Fruit fly (Drosophila melanogaster): ENCODE results near the gene Sgs8.
A peak's percentile ranks its signal among the peaks of the same experiment; 100 is the strongest.

The Sgs8 gene

DNA sequence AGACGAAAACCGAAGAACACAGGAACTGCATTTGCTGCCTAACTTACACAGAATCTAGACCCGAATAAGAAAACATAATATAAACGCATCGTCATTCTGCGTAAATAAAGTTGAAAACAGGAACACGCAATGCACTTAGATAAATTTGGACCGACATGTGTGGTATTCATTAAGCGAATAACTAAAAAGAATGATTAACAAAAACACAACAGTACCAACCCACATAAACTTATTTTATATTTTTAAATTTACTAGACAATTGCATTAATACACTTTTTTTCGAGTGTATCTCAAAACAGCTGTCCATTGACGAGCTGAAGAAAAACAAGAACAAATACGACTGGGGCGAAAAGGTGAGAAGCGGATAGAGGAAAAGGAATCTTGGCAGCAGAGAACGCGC is 45.1 kb upstream of the Sgs8 start (continued):
- TF ChIP-seq abd-A (tag; optimal IDR thresholded peaks at IDR 0.05) (no peak), CG33557 (GFP tag; optimal IDR thresholded peaks at IDR 0.05) (peak; percentile 94), crc (GFP tag; optimal IDR thresholded peaks at IDR 0.05) (peak; percentile 37), Mad (GFP tag; optimal IDR thresholded peaks at IDR 0.05) (peak; percentile 81), D19B (GFP tag; optimal IDR thresholded peaks at IDR 0.05) (no peak), CG1792 (GFP tag; optimal IDR thresholded peaks at IDR 0.05) (no peak), CG4328 (GFP tag; optimal IDR thresholded peaks at IDR 0.05) (no peak), CTCF (GFP tag; optimal IDR thresholded peaks at IDR 0.05) (no peak), sens-2 (GFP tag; IDR thresholded peaks at IDR 0.05) (peak; percentile 87), Neu2 (GFP tag; optimal IDR thresholded peaks at IDR 0.05; ENCODE audit: borderline replicate concordance) (no peak), Hand (GFP tag; optimal IDR thresholded peaks at IDR 0.05) (no peak), CG18262 (tag; optimal IDR thresholded peaks at IDR 0.05) (peak; percentile 96), Sox102F (GFP tag; optimal IDR thresholded peaks at IDR 0.05) (peak; percentile 80), Bteb2 (GFP tag; optimal IDR thresholded peaks at IDR 0.05) (peak; percentile 51), CG1024 (GFP tag; IDR thresholded peaks at IDR 0.05) (peak; percentile 74), jigr1 (GFP tag; IDR thresholded peaks at IDR 0.05) (no peak), CG7987 (GFP tag; optimal IDR thresholded peaks at IDR 0.05) (peak; percentile 63), ato (GFP tag; IDR thresholded peaks at IDR 0.05; ENCODE audit: partially characterized antibody) (no peak), CG6689 (GFP tag; IDR thresholded peaks at IDR 0.05) (peak; percentile 81), HmgZ (tag; optimal IDR thresholded peaks at IDR 0.05) (peak; percentile 25), CG15479 (GFP tag; optimal IDR thresholded peaks at IDR 0.05) (peak; percentile 55), Eip74EF (GFP tag; optimal IDR thresholded peaks at IDR 0.05) (peak in 1 of 2 experiments; percentile 76), gsb-n (tag; optimal IDR thresholded peaks at IDR 0.05) (peak; percentile 91), Atf-2 (GFP tag; optimal IDR thresholded peaks at IDR 0.05) (peak; percentile 68), CG11695 (GFP tag; IDR thresholded peaks at IDR 0.05) (peak; percentile 81), vfl (GFP tag; optimal IDR thresholded peaks at IDR 0.05) (peak; percentile 33), CG12769 (tag; optimal IDR thresholded peaks at IDR 0.05) (peak; percentile 46), CG8359 (GFP tag; optimal IDR thresholded peaks at IDR 0.05; ENCODE audit: borderline replicate concordance) (peak; percentile 78), CG34224 (GFP tag; IDR thresholded peaks at IDR 0.05; ENCODE audit: partially characterized antibody) (no peak), CG32772 (GFP tag; IDR thresholded peaks at IDR 0.05) (peak; percentile 73), CG8089 (GFP tag; optimal IDR thresholded peaks at IDR 0.05) (peak; percentile 59), CG1603 (tag; optimal IDR thresholded peaks at IDR 0.05) (peak; percentile 92), ken (GFP tag; IDR thresholded peaks at IDR 0.05) (peak; percentile 80), Max (GFP tag; optimal IDR thresholded peaks at IDR 0.05) (peak; percentile 84), sens (GFP tag) (peak; percentile 99), Hsf (GFP tag; optimal IDR thresholded peaks at IDR 0.05) (peak; percentile 86), grn (GFP tag; optimal IDR thresholded peaks at IDR 0.05) (peak; percentile 24), CG34376 (GFP tag; optimal IDR thresholded peaks at IDR 0.05) (no peak), kni (GFP tag; optimal IDR thresholded peaks at IDR 0.05) (peak; percentile 77), NFAT (GFP tag; IDR thresholded peaks at IDR 0.05) (no peak), Hr3 (GFP tag; optimal IDR thresholded peaks at IDR 0.05) (peak; percentile 77), pita (GFP tag; optimal IDR thresholded peaks at IDR 0.05) (no peak), Antp (GFP tag; optimal IDR thresholded peaks at IDR 0.05) (peak; percentile 59), maf-S (GFP tag; optimal IDR thresholded peaks at IDR 0.05) (peak; percentile 61), CG1602 (GFP tag; optimal IDR thresholded peaks at IDR 0.05) (peak; percentile 82), grau (tag; optimal IDR thresholded peaks at IDR 0.05) (peak; percentile 82), CG5245 (GFP tag; optimal IDR thresholded peaks at IDR 0.05) (peak; percentile 85), CG34422 (GFP tag; IDR thresholded peaks at IDR 0.05) (peak; percentile 85), CHES-1-like (GFP tag; optimal IDR thresholded peaks at IDR 0.05) (peak; percentile 59), HLH54F (GFP tag; optimal IDR thresholded peaks at IDR 0.05) (peak; percentile 51), CG3065 (GFP tag; optimal IDR thresholded peaks at IDR 0.05) (peak; percentile 73), fd3F (GFP tag; optimal IDR thresholded peaks at IDR 0.05) (no peak)
